Worm (Caenorhabditis elegans) whole organism, late embryonic: ENCODE results near the gene npl-10.

Source experiments
- C08G9.2 ChIP-seq: sonication (generic microtip); optimal IDR thresholded peaks from 2 replicates; lab custom pipeline; 2016; ENCODE audit warnings: mild to moderate bottlenecking, missing genetic modification characterization, moderate library complexity, missing compliant biosample characterization
- C38D4.7 ChIP-seq: fragments of 200-800 bp; sonication (Bioruptor generic); optimal IDR thresholded peaks from 2 replicates; lab custom pipeline; 2018; ENCODE audit warnings: mild to moderate bottlenecking, missing genetic modification characterization, moderate library complexity, missing compliant biosample characterization
- F13H6.1 ChIP-seq: sonication (generic microtip); optimal IDR thresholded peaks from 2 replicates; lab custom pipeline; 2016; ENCODE audit warnings: missing genetic modification characterization, missing compliant biosample characterization
- T23F11.4 ChIP-seq: fragments of 200-800 bp; sonication (Bioruptor generic); optimal IDR thresholded peaks from 2 replicates; lab custom pipeline; 2018; ENCODE audit warnings: mild to moderate bottlenecking, missing genetic modification characterization, missing compliant biosample characterization
- ahr-1 ChIP-seq: sonication (generic microtip); optimal IDR thresholded peaks from 2 replicates; lab custom pipeline; 2016; ENCODE audit warnings: missing genetic modification characterization, missing compliant biosample characterization
- ceh-14 ChIP-seq: sonication (generic microtip); optimal IDR thresholded peaks from 2 replicates; lab custom pipeline; 2016; ENCODE audit warnings: missing genotype, missing genetic modification characterization, missing compliant biosample characterization
- ceh-2 ChIP-seq: sonication (generic microtip); optimal IDR thresholded peaks from 2 replicates; lab custom pipeline; 2016; ENCODE audit warnings: missing genotype, missing genetic modification characterization, missing compliant biosample characterization
- ceh-22 ChIP-seq: sonication (generic microtip); optimal IDR thresholded peaks from 2 replicates; lab custom pipeline; 2017; ENCODE audit warnings: missing biosample characterization, missing genetic modification characterization
- ceh-30 ChIP-seq: fragments of 150-350 bp; optimal IDR thresholded peaks from 2 replicates; lab custom pipeline; 2014; ENCODE audit warnings: missing biosample characterization, missing genetic modification characterization
- ceh-48 ChIP-seq: sonication (generic microtip); optimal IDR thresholded peaks from 2 replicates; lab custom pipeline; 2016; ENCODE audit warnings: missing genetic modification characterization, inconsistent platforms, missing compliant biosample characterization
- dve-1 ChIP-seq: sonication (generic microtip); optimal IDR thresholded peaks from 2 replicates; lab custom pipeline; 2017; ENCODE audit warnings: antibody characterized with exemption, mild to moderate bottlenecking, missing genetic modification characterization, missing compliant biosample characterization
- elt-4 ChIP-seq: sonication (generic microtip); optimal IDR thresholded peaks from 2 replicates; lab custom pipeline; 2016; ENCODE audit warnings: missing genetic modification characterization, missing compliant biosample characterization
- eyg-1 ChIP-seq: sonication (generic microtip); optimal IDR thresholded peaks from 2 replicates; lab custom pipeline; 2016; ENCODE audit warnings: missing genotype, missing genetic modification characterization, missing compliant biosample characterization
- fkh-6 ChIP-seq: sonication (generic microtip); optimal IDR thresholded peaks from 2 replicates; lab custom pipeline; 2016; ENCODE audit warnings: missing genetic modification characterization, missing compliant biosample characterization
- gmeb-2 ChIP-seq: sonication (generic microtip); optimal IDR thresholded peaks from 2 replicates; lab custom pipeline; 2016; ENCODE audit warnings: missing genetic modification characterization, inconsistent platforms, missing compliant biosample characterization
- hlh-15 ChIP-seq: sonication (generic microtip); optimal IDR thresholded peaks from 2 replicates; lab custom pipeline; 2016; ENCODE audit warnings: missing genetic modification characterization, missing compliant biosample characterization
- hlh-8 ChIP-seq: sonication (generic microtip); optimal IDR thresholded peaks from 2 replicates; lab custom pipeline; 2016; ENCODE audit warnings: missing genotype, missing genetic modification characterization, missing compliant biosample characterization
- lim-6 ChIP-seq: sonication (generic microtip); optimal IDR thresholded peaks from 2 replicates; lab custom pipeline; 2016; ENCODE audit warnings: missing genetic modification characterization, missing compliant biosample characterization
- madf-2 ChIP-seq: sonication (generic microtip); optimal IDR thresholded peaks from 2 replicates; lab custom pipeline; 2017; ENCODE audit warnings: missing genetic modification characterization, missing compliant biosample characterization
- mec-3 ChIP-seq: sonication (generic microtip); optimal IDR thresholded peaks from 2 replicates; lab custom pipeline; 2016; ENCODE audit warnings: borderline replicate concordance, missing genetic modification characterization, missing compliant biosample characterization
- nhr-11 ChIP-seq: fragments of 150-350 bp; optimal IDR thresholded peaks from 2 replicates; lab custom pipeline; 2014; ENCODE audit warnings: missing biosample characterization, missing genetic modification characterization
- nhr-232 ChIP-seq: sonication (generic microtip); optimal IDR thresholded peaks from 2 replicates; lab custom pipeline; 2016; ENCODE audit warnings: missing genetic modification characterization, missing compliant biosample characterization
- npax-4 ChIP-seq: sonication (generic microtip); optimal IDR thresholded peaks from 2 replicates; lab custom pipeline; 2016; ENCODE audit warnings: missing genetic modification characterization, missing compliant biosample characterization
- pat-9 ChIP-seq: fragments of 200-800 bp; sonication (Bioruptor generic); optimal IDR thresholded peaks from 2 replicates; lab custom pipeline; 2018; ENCODE audit warnings: mild to moderate bottlenecking, missing genetic modification characterization, moderate library complexity, missing compliant biosample characterization
- pax-1 ChIP-seq: fragments of 150-350 bp; optimal IDR thresholded peaks from 2 replicates; lab custom pipeline; 2014; ENCODE audit warnings: missing biosample characterization, missing genetic modification characterization
- pha-2 ChIP-seq: sonication (generic microtip); optimal IDR thresholded peaks from 2 replicates; lab custom pipeline; 2017; ENCODE audit warnings: mild to moderate bottlenecking, missing genetic modification characterization, missing compliant biosample characterization
- pha-4 ChIP-seq: fragments of 150-350 bp; optimal IDR thresholded peaks from 2 replicates; lab custom pipeline; 2018; ENCODE audit warnings: missing biosample characterization, missing genetic modification reagents, missing genetic modification characterization
- pqm-1 ChIP-seq: sonication (generic microtip); optimal IDR thresholded peaks from 2 replicates; lab custom pipeline; 2016; ENCODE audit warnings: missing genetic modification characterization, missing compliant biosample characterization
- rnt-1 ChIP-seq: sonication (generic microtip); optimal IDR thresholded peaks from 2 replicates; lab custom pipeline; 2016; ENCODE audit warnings: missing genetic modification characterization, missing compliant biosample characterization
- sox-4 ChIP-seq: sonication (generic microtip); optimal IDR thresholded peaks from 2 replicates; lab custom pipeline; 2017; ENCODE audit warnings: mild to moderate bottlenecking, missing genetic modification characterization, inconsistent platforms, missing compliant biosample characterization
- syd-9 ChIP-seq: sonication (generic microtip); optimal IDR thresholded peaks from 2 replicates; lab custom pipeline; 2016; ENCODE audit warnings: mild to moderate bottlenecking, missing genetic modification characterization, moderate library complexity, missing compliant biosample characterization
- tbx-2 ChIP-seq: sonication (generic microtip); optimal IDR thresholded peaks from 2 replicates; lab custom pipeline; 2016; ENCODE audit warnings: missing genetic modification characterization, missing compliant biosample characterization
- unc-42 ChIP-seq: sonication (generic microtip); optimal IDR thresholded peaks from 2 replicates; lab custom pipeline; 2016; ENCODE audit warnings: missing genotype, missing genetic modification characterization, missing compliant biosample characterization
- unc-55 ChIP-seq: sonication (generic microtip); optimal IDR thresholded peaks from 2 replicates; lab custom pipeline; 2017; ENCODE audit warnings: missing biosample characterization, missing genetic modification reagents, missing genetic modification characterization
- zip-5 ChIP-seq: sonication (generic microtip); optimal IDR thresholded peaks from 2 replicates; lab custom pipeline; 2016; ENCODE audit warnings: missing genetic modification characterization, missing compliant biosample characterization
- ztf-16 ChIP-seq: sonication (generic microtip); optimal IDR thresholded peaks from 2 replicates; lab custom pipeline; 2017; ENCODE audit warnings: missing genetic modification characterization, missing compliant biosample characterization

Gene npl-10

ce11 chrIII:3914049-3914448 lies 21.7 kb downstream of the npl-10 start, which contains the start of gene pat-3:
TSS of gene pat-3 (minus strand) at chrIII:3914149.
- TF ChIP-seq pha-2 (tag; lab: Kevin White, UChicago) (no peak), hlh-15 (tag; lab: Kevin White, UChicago) (no peak), elt-4 (tag; lab: Kevin White, UChicago) (no peak), npax-4 (tag; lab: Kevin White, UChicago) (no peak), fkh-6 (tag; lab: Kevin White, UChicago) (no peak), madf-2 (tag; lab: Kevin White, UChicago) (no peak), pha-4 (tag; lab: Kevin White, UChicago) (no peak), ceh-30 (no peak), pax-1 (tag; lab: Kevin White, UChicago) (no peak), pat-9 (no peak)

- TF ChIP-seq ceh-14 (tag; lab: Kevin White, UChicago) (no peak), dve-1 (no peak), rnt-1 (tag; lab: Kevin White, UChicago) (no peak), T23F11.4 (GFP tag; lab: Kevin White, UChicago) (no peak), unc-55 (GFP tag; lab: Kevin White, UChicago) (no peak), nhr-11 (tag; lab: Kevin White, UChicago) (no peak), pqm-1 (no peak), C38D4.7 (GFP tag; lab: Kevin White, UChicago) (no peak), gmeb-2 (tag; lab: Kevin White, UChicago) (no peak), lim-6 (tag; lab: Kevin White, UChicago) (no peak), mec-3 (no peak), C08G9.2 (tag; lab: Kevin White, UChicago) (no peak), ztf-16 (tag; lab: Kevin White, UChicago) (no peak), ahr-1 (no peak), ceh-48 (tag; lab: Kevin White, UChicago) (no peak)
These were observed 27.5 kb downstream of the npl-10 start for ce11 chrIII:3908205-3908604.

DNA sequence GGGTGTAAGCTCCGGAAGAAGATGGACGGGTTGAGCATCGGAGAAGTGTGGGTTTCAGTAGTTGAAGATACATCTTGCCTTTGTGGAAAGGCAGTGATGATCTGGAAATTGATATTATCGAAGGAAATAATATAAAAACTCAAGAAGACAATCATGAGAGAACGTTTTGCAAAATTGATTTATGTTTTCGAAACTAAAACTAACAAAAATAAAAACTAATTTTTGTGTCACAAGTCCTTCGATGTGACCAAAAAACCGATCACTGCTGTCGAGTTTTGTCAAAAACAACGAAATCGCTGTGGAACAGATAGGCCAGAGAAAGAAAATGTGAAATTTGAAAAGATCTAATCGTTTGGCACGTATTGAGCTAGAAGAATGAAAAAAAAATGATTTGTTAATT lies 28.1 kb downstream of the npl-10 start, which contains the start of gene mmcm-1:
TSS of gene mmcm-1 (minus strand) at position 101 of the 400 bp plus-strand sequence.
- TF ChIP-seq fkh-6 (tag; lab: Kevin White, UChicago), result no peak
- no peak for TF ChIP-seq syd-9 (tag; lab: Kevin White, UChicago)
- no peak for TF ChIP-seq T23F11.4 (GFP tag; lab: Kevin White, UChicago)
- no peak for TF ChIP-seq unc-42
- no peak for TF ChIP-seq nhr-232 (tag; lab: Kevin White, UChicago)
- no peak for TF ChIP-seq eyg-1 (tag; lab: Kevin White, UChicago)
- TF ChIP-seq rnt-1 (tag; lab: Kevin White, UChicago), result no peak
- TF ChIP-seq ceh-22, result no peak
- TF ChIP-seq pat-9, result no peak
- no peak for TF ChIP-seq pqm-1
- no peak for TF ChIP-seq sox-4 (tag; lab: Kevin White, UChicago)
- TF ChIP-seq tbx-2 (tag; lab: Kevin White, UChicago), result no peak
- TF ChIP-seq pax-1 (tag; lab: Kevin White, UChicago), result no peak
- TF ChIP-seq F13H6.1 (tag; lab: Kevin White, UChicago), result no peak
- no peak for TF ChIP-seq ceh-2 (tag; lab: Kevin White, UChicago)
- no peak for TF ChIP-seq hlh-8 (tag; lab: Kevin White, UChicago)
- TF ChIP-seq ceh-30, result no peak

- TF ChIP-seq sox-4 (tag; lab: Kevin White, UChicago), result no peak
- no peak for TF ChIP-seq mec-3
- TF ChIP-seq zip-5 (tag; lab: Kevin White, UChicago), result no peak
These were observed 29.2 kb downstream of the npl-10 start for ce11 chrIII:3906481-3906880.
